Worm (Caenorhabditis elegans): ENCODE data around the gene T01B7.13.

The T01B7.13 gene

DNA sequence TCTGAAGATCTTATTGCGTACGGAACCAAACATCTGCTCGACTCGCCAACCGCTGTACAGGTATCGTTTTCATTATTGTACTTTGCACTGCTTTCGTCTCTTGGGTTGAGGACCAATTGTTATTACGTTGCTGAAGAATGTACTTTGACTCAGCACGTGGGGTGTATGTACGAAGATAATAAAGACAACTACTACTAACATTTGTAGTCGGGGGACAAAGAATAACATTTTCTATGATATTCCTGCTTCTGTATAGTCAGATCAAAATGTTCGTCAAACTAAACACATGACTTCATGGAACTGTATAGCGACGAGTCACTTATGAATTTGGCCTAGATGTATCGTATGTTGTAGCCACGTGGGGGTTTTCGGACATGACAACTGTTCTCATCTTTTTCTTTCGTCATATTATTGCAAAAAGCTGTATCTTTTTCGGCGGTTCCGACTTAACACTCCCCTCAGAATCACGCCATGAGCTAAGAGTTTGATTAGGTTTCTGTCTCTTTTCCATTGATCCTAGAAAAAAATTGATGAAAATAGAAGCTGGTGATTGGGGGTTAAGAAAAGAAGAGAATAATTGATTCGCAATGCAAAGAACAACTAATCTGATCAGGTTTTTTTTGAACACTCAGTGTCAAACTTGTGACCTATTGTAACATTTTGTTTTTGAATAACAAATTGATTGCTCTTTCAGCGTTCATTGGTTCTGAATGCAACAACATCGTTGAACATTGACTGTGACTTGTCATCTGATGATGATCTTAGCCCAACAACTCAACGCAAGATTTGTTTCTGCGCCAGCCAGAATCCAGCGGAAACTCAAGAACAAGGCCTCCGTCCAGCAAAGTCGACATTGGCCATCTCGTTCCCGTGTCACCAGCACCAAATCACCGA lies 29.6 kb downstream of the T01B7.13 start:
- TF ChIP-seq elt-3 (tag; optimal IDR thresholded peaks at IDR 0.05) (no peak), nhr-129 (tag; optimal IDR thresholded peaks at IDR 0.05) (peak; percentile 72), sem-4 (tag; optimal IDR thresholded peaks at IDR 0.05) (peak; percentile 36), ztf-4 (tag; optimal IDR thresholded peaks at IDR 0.05) (peak; percentile 35), nhr-25 (tag; optimal IDR thresholded peaks at IDR 0.05) (peak; percentile 2), ZK546.5 (tag; optimal IDR thresholded peaks at IDR 0.05) (no peak), sma-3 (GFP tag; optimal IDR thresholded peaks at IDR 0.05) (no peak), sma-9 (GFP tag; optimal IDR thresholded peaks at IDR 0.05) (peak; percentile 75), sma-9 (tag; optimal IDR thresholded peaks at IDR 0.05) (no peak), nhr-21 (tag; optimal IDR thresholded peaks at IDR 0.05) (peak; percentile 22), peb-1 (tag; optimal IDR thresholded peaks at IDR 0.05) (no peak), crh-2 (tag; optimal IDR thresholded peaks at IDR 0.05) (peak; percentile 39), ceh-82 (tag; optimal IDR thresholded peaks at IDR 0.05) (no peak), ztf-11 (tag; optimal IDR thresholded peaks at IDR 0.05) (no peak), unc-62 (GFP tag; optimal IDR thresholded peaks at IDR 0.05) (no peak), lsy-2 (tag; optimal IDR thresholded peaks at IDR 0.05) (peak in 1 of 2 experiments; percentile 23), Y55F3AM.14 (GFP tag; optimal IDR thresholded peaks at IDR 0.05) (no peak), nhr-77 (tag; optimal IDR thresholded peaks at IDR 0.05) (no peak), nhr-237 (tag; optimal IDR thresholded peaks at IDR 0.05) (no peak), F13H6.1 (tag; optimal IDR thresholded peaks at IDR 0.05) (peak; percentile 29), lin-39 (tag; optimal IDR thresholded peaks at IDR 0.05) (no peak), lin-13 (GFP tag; optimal IDR thresholded peaks at IDR 0.05) (no peak), ama-1 (optimal IDR thresholded peaks at IDR 0.05) (peak; percentile 91), unc-55 (GFP tag; optimal IDR thresholded peaks at IDR 0.05) (no peak), ceh-16 (tag; optimal IDR thresholded peaks at IDR 0.05) (no peak), mdl-1 (tag; optimal IDR thresholded peaks at IDR 0.05) (peak; percentile 33 to 47)

DNA sequence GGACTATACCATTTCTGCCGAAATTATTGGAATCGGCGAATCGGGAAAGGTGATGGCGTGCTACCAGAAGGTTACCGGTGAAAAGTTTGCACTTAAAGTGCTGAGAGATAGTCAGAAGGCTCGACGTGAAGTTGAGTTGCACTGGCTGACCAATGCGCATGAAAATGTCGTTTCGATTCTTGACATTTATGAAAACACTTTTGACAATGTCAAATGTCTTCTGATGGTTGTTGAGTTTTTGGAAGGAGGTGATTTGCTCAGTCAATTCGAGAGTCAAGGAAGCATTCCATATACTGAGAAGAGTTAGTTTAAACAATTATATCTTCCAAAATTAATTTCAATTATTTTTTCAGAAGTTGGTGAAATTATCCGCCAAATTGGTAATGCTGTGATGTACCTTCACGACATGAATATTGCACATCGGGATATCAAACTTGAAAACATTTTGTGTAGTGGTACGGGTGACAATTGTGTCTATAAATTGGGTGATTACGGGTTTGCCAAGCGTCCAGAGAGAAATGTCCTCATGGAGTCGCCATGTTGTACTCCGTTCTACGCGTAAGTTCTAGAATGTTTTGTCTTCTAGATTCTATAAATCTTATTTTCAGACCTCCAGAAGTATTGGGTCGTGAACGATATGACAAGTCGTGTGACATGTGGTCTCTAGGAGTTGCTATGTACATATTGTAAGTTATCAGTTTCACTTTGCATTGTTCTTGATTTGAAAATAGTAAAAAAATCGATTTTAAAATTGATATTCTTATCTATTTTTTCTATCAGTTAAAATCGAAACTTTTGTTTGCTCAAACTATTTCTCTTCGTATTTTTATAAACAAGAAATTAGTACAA lies 30.5 kb downstream of the T01B7.13 start:
- TF ChIP-seq unc-55 (GFP tag; optimal IDR thresholded peaks at IDR 0.05) (no peak), ztf-11 (tag; optimal IDR thresholded peaks at IDR 0.05) (no peak), lin-13 (GFP tag; optimal IDR thresholded peaks at IDR 0.05) (peak; percentile 37), nhr-12 (tag; optimal IDR thresholded peaks at IDR 0.05) (no peak), lsy-2 (tag; optimal IDR thresholded peaks at IDR 0.05) (peak in 1 of 2 experiments; percentile 20), ama-1 (optimal IDR thresholded peaks at IDR 0.05) (peak; percentile 4), unc-39 (tag; optimal IDR thresholded peaks at IDR 0.05) (no peak), zag-1 (tag; optimal IDR thresholded peaks at IDR 0.05) (no peak), egl-27 (tag; optimal IDR thresholded peaks at IDR 0.05) (no peak), ceh-82 (tag; optimal IDR thresholded peaks at IDR 0.05) (no peak), ceh-16 (tag; optimal IDR thresholded peaks at IDR 0.05) (no peak), nhr-21 (tag; optimal IDR thresholded peaks at IDR 0.05) (no peak), alr-1 (tag; optimal IDR thresholded peaks at IDR 0.05) (no peak), dmd-4 (tag; optimal IDR thresholded peaks at IDR 0.05) (no peak), nhr-129 (tag; optimal IDR thresholded peaks at IDR 0.05) (no peak), mab-5 (tag; optimal IDR thresholded peaks at IDR 0.05) (no peak), mbf-1 (tag; optimal IDR thresholded peaks at IDR 0.05) (no peak), nhr-6 (tag; optimal IDR thresholded peaks at IDR 0.05) (no peak), Y55F3AM.14 (GFP tag; optimal IDR thresholded peaks at IDR 0.05) (no peak), aly-2 (tag; optimal IDR thresholded peaks at IDR 0.05) (no peak)

DNA sequence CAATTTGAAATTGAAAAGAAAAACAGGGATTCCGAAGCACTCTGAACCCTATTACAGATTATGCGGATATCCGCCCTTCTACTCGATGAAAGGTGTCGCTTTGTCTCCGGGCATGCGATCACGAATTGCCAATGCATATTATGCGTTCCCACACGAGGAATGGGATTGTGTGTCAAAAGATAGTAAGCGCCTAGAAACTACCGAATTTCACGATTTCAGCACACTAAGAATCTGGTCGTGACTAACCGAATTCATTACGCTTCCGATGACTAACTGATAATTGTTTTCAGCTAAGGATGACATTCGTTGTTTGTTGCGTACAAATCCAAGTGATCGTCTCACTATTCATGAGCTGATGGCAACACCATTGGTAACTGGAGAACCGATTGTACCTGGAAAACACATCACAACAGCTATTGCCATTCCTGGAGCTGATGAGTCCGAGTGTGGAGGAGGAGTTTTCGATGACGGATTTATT lies 31.1 kb downstream of the T01B7.13 start:
- TF ChIP-seq ztf-4 (tag; optimal IDR thresholded peaks at IDR 0.05), result no peak
- no peak for TF ChIP-seq mbf-1 (tag; optimal IDR thresholded peaks at IDR 0.05)
- TF ChIP-seq sma-3 (GFP tag; optimal IDR thresholded peaks at IDR 0.05), result no peak
- TF ChIP-seq skn-1 (tag; optimal IDR thresholded peaks at IDR 0.05), result no peak
- no peak for TF ChIP-seq alr-1 (tag; optimal IDR thresholded peaks at IDR 0.05)
- no peak for TF ChIP-seq mdl-1 (tag; optimal IDR thresholded peaks at IDR 0.05)
- no peak for TF ChIP-seq nhr-237 (tag; optimal IDR thresholded peaks at IDR 0.05)
- TF ChIP-seq sma-9 (GFP tag; optimal IDR thresholded peaks at IDR 0.05), result no peak
- TF ChIP-seq sma-9 (tag; optimal IDR thresholded peaks at IDR 0.05), result no peak
- no peak for TF ChIP-seq unc-62 (GFP tag; optimal IDR thresholded peaks at IDR 0.05)
- peak; percentile 25 for TF ChIP-seq nhr-25 (tag; optimal IDR thresholded peaks at IDR 0.05)
- TF ChIP-seq egl-27 (tag; optimal IDR thresholded peaks at IDR 0.05), result no peak
- no peak for TF ChIP-seq blmp-1 (tag; optimal IDR thresholded peaks at IDR 0.05; ENCODE audit: insufficient read depth)
- no peak for TF ChIP-seq fos-1 (tag; optimal IDR thresholded peaks at IDR 0.05)
- TF ChIP-seq Y55F3AM.14 (GFP tag; optimal IDR thresholded peaks at IDR 0.05), result no peak
- no peak for TF ChIP-seq C34F6.9 (tag; optimal IDR thresholded peaks at IDR 0.05)
- TF ChIP-seq gmeb-1 (tag; optimal IDR thresholded peaks at IDR 0.05), result no peak
- peak; percentile 56 for TF ChIP-seq sem-4 (tag; optimal IDR thresholded peaks at IDR 0.05)
- no peak for TF ChIP-seq ZK546.5 (tag; optimal IDR thresholded peaks at IDR 0.05)
- TF ChIP-seq ceh-82 (tag; optimal IDR thresholded peaks at IDR 0.05), result no peak
- TF ChIP-seq lin-13 (GFP tag; optimal IDR thresholded peaks at IDR 0.05), result no peak
- TF ChIP-seq crh-2 (tag; optimal IDR thresholded peaks at IDR 0.05), result no peak
- no peak for TF ChIP-seq nhr-23 (tag; optimal IDR thresholded peaks at IDR 0.05)
- TF ChIP-seq zag-1 (tag; optimal IDR thresholded peaks at IDR 0.05), result no peak
- TF ChIP-seq lsy-2 (tag; optimal IDR thresholded peaks at IDR 0.05), result no peak
- peak; percentile 52 for TF ChIP-seq ama-1 (optimal IDR thresholded peaks at IDR 0.05)
